Fruit fly (Drosophila melanogaster) whole organism, embryonic: ENCODE results near the gene sunz.
A peak's percentile ranks its signal among the peaks of the same experiment; 100 is the strongest.

Experiments
- Awh ChIP-seq: fragments of 200-800 bp; sonication (Bioruptor generic); IDR thresholded peaks from 2 replicates; pipeline ENCODE4, ENCODE4 v1.3.6; 2022; ENCODE audit warnings: missing biosample characterization, missing genetic modification characterization
- B-H2 ChIP-seq: fragments of 200-800 bp; sonication (Bioruptor generic); optimal IDR thresholded peaks from 2 replicates; lab custom pipeline; 2018; ENCODE audit warnings: missing biosample characterization, mild to moderate bottlenecking, missing genetic modification characterization
- CG12155 ChIP-seq: fragments of 200-800 bp; sonication (Bioruptor generic); optimal IDR thresholded peaks from 3 replicates; lab custom pipeline; 2016; ENCODE audit warnings: missing biosample characterization, missing genetic modification characterization
- CG12744 ChIP-seq: fragments of 200-800 bp; sonication (Bioruptor generic); optimal IDR thresholded peaks from 2 replicates; lab custom pipeline; 2016; ENCODE audit warnings: missing biosample characterization, missing genetic modification characterization
- CG13624 ChIP-seq: fragments of 200-800 bp; sonication (Bioruptor generic); optimal IDR thresholded peaks from 2 replicates; lab custom pipeline; 2016; ENCODE audit warnings: missing biosample characterization, missing genetic modification characterization
- CG14014 ChIP-seq: fragments of 200-800 bp; sonication (Bioruptor generic); IDR thresholded peaks from 2 replicates; pipeline ENCODE4 v1.3.6; 2022; ENCODE audit warnings: missing biosample characterization, missing genetic modification characterization
- CG14441 ChIP-seq: fragments of 200-800 bp; sonication (Bioruptor generic); IDR thresholded peaks from 2 replicates; pipeline ENCODE4 v1.3.6; 2022; ENCODE audit warnings: missing biosample characterization, missing genetic modification characterization
- CG14667 ChIP-seq: fragments of 200-800 bp; sonication (Bioruptor generic); IDR thresholded peaks from 2 replicates; pipeline ENCODE4 v1.3.6; 2022; ENCODE audit warnings: missing biosample characterization, missing genetic modification characterization
- CG15011 ChIP-seq: fragments of 200-800 bp; sonication (Bioruptor generic); optimal IDR thresholded peaks from 3 replicates; lab custom pipeline; 2018; ENCODE audit warnings: missing biosample characterization, mild to moderate bottlenecking, missing genetic modification characterization
- CG18476 ChIP-seq: fragments of 200-800 bp; sonication (Bioruptor generic); optimal IDR thresholded peaks from 2 replicates; lab custom pipeline; 2016; ENCODE audit warnings: missing biosample characterization, mild to moderate bottlenecking, missing genetic modification characterization
- CG4360 ChIP-seq: fragments of 200-800 bp; sonication (Bioruptor generic); IDR thresholded peaks from 2 replicates; pipeline ENCODE4 v1.3.6; 2022; ENCODE audit warnings: missing biosample characterization, missing genetic modification characterization
- CG4707 ChIP-seq: fragments of 200-800 bp; sonication (Bioruptor generic); optimal IDR thresholded peaks from 2 replicates; lab custom pipeline; 2018; ENCODE audit warnings: missing biosample characterization, mild to moderate bottlenecking, missing genetic modification characterization, moderate library complexity
- CG4854 ChIP-seq: fragments of 200-800 bp; sonication (Bioruptor generic); optimal IDR thresholded peaks from 2 replicates; lab custom pipeline; 2016; ENCODE audit warnings: missing biosample characterization, missing genetic modification characterization, inconsistent platforms
- CG5180 ChIP-seq: fragments of 200-800 bp; sonication (Bioruptor generic); optimal IDR thresholded peaks from 3 replicates; lab custom pipeline; 2017; ENCODE audit warnings: missing biosample characterization, missing genetic modification characterization, mild to moderate bottlenecking, moderate library complexity, missing genetic modification reagents
- CG7963 ChIP-seq: fragments of 200-800 bp; sonication (Bioruptor generic); IDR thresholded peaks from 3 replicates; pipeline ENCODE4 v1.3.6; 2022; ENCODE audit warnings: missing biosample characterization, missing genetic modification characterization; ENCODE audit not compliant: partially characterized antibody
- CG8281 ChIP-seq: fragments of 200-800 bp; sonication (Bioruptor generic); optimal IDR thresholded peaks from 2 replicates; lab custom pipeline; 2018; ENCODE audit warnings: missing biosample characterization, mild to moderate bottlenecking, missing genetic modification characterization, moderate library complexity
- D19B ChIP-seq: fragments of 200-800 bp; sonication (Bioruptor generic); optimal IDR thresholded peaks from 2 replicates; lab custom pipeline; 2017; ENCODE audit warnings: missing biosample characterization, mild to moderate bottlenecking, missing genetic modification characterization
- Doc2 ChIP-seq: fragments of 200-800 bp; sonication (Bioruptor generic); IDR thresholded peaks from 2 replicates; pipeline ENCODE4 v1.3.6; 2022; ENCODE audit warnings: missing biosample characterization, missing genetic modification characterization
- E2f2 ChIP-seq: fragments of 200-800 bp; sonication (Bioruptor generic); IDR thresholded peaks from 2 replicates; pipeline ENCODE4 v1.3.6; 2022; ENCODE audit warnings: missing biosample characterization, missing genetic modification characterization
- ERR ChIP-seq: fragments of 200-800 bp; sonication (Bioruptor generic); optimal IDR thresholded peaks from 2 replicates; lab custom pipeline; 2016; ENCODE audit warnings: missing biosample characterization, missing genetic modification characterization
- Fer1 ChIP-seq: fragments of 200-800 bp; sonication (Bioruptor generic); optimal IDR thresholded peaks from 2 replicates; lab custom pipeline; 2017; ENCODE audit warnings: missing biosample characterization, mild to moderate bottlenecking, missing genetic modification characterization
- Hand ChIP-seq: fragments of 200-800 bp; sonication (Bioruptor generic); optimal IDR thresholded peaks from 2 replicates; lab custom pipeline; 2017; ENCODE audit warnings: mild to moderate bottlenecking, missing biosample characterization, missing genetic modification reagents, missing genetic modification characterization
- Hr3 ChIP-seq: fragments of 200-800 bp; sonication (Bioruptor generic); optimal IDR thresholded peaks from 3 replicates; lab custom pipeline; 2016; ENCODE audit warnings: missing biosample characterization, missing genetic modification characterization
- Lhr ChIP-seq: fragments of 200-800 bp; sonication (Bioruptor generic); optimal IDR thresholded peaks from 3 replicates; lab custom pipeline; 2017; ENCODE audit warnings: mild to moderate bottlenecking, missing biosample characterization, missing genetic modification reagents, missing genetic modification characterization
- MESR4 ChIP-seq: fragments of 200-800 bp; sonication (Bioruptor generic); optimal IDR thresholded peaks from 2 replicates; lab custom pipeline; 2018; ENCODE audit warnings: missing biosample characterization, mild to moderate bottlenecking, missing genetic modification characterization, moderate library complexity
- Mes4 ChIP-seq: fragments of 200-800 bp; sonication (Bioruptor generic); optimal IDR thresholded peaks from 2 replicates; lab custom pipeline; 2016; ENCODE audit warnings: missing biosample characterization, missing genetic modification characterization
- NC2β ChIP-seq: fragments of 200-800 bp; sonication (Bioruptor generic); optimal IDR thresholded peaks from 2 replicates; lab custom pipeline; 2016; ENCODE audit warnings: missing biosample characterization, missing genetic modification characterization
- Oli ChIP-seq: fragments of 200-800 bp; sonication (Bioruptor generic); optimal IDR thresholded peaks from 2 replicates; lab custom pipeline; 2018; ENCODE audit warnings: missing biosample characterization, mild to moderate bottlenecking, missing genetic modification characterization, moderate library complexity
- Optix ChIP-seq: fragments of 200-800 bp; sonication (Bioruptor generic); IDR thresholded peaks from 3 replicates; pipeline ENCODE4 v1.3.6; 2022; ENCODE audit warnings: missing biosample characterization, missing genetic modification characterization
- Sin3A ChIP-seq: fragments of >200 bp; optimal IDR thresholded peaks from 2 replicates; lab custom pipeline; 2018
- Sox100B ChIP-seq: fragments of 200-800 bp; sonication (Bioruptor generic); optimal IDR thresholded peaks from 3 replicates; lab custom pipeline; 2018; ENCODE audit warnings: missing biosample characterization, mild to moderate bottlenecking, missing genetic modification characterization
- ac ChIP-seq: fragments of 200-800 bp; sonication (Bioruptor generic); optimal IDR thresholded peaks from 3 replicates; lab custom pipeline; 2017; ENCODE audit warnings: missing biosample characterization, mild to moderate bottlenecking, missing genetic modification characterization
- bsh ChIP-seq, 2 experiments: fragments of 200-800 bp; sonication (Bioruptor generic); optimal IDR thresholded peaks; 2 replicates each; lab custom pipeline; 2017 to 2018; ENCODE audit warnings: mild to moderate bottlenecking in 2 of 2, missing biosample characterization in 2 of 2, missing genetic modification characterization in 2 of 2, moderate library complexity in 1 of 2
- crc ChIP-seq: fragments of 200-800 bp; sonication (Bioruptor generic); optimal IDR thresholded peaks from 2 replicates; lab custom pipeline; 2016; ENCODE audit warnings: missing biosample characterization, missing genetic modification characterization
- da ChIP-seq: fragments of 200-800 bp; sonication (Bioruptor generic); optimal IDR thresholded peaks from 2 replicates; lab custom pipeline; 2016; ENCODE audit warnings: missing biosample characterization, missing genetic modification characterization
- dan ChIP-seq: fragments of 200-800 bp; sonication (Bioruptor generic); IDR thresholded peaks from 2 replicates; pipeline ENCODE4 v1.3.6; 2022; ENCODE audit warnings: missing biosample characterization, missing genetic modification characterization
- dati ChIP-seq: fragments of 200-800 bp; sonication (Bioruptor generic); IDR thresholded peaks from 2 replicates; pipeline ENCODE4 v1.3.6; 2022; ENCODE audit warnings: missing biosample characterization, missing genetic modification characterization
- dysf ChIP-seq: fragments of 200-800 bp; sonication (Bioruptor generic); IDR thresholded peaks from 3 replicates; pipeline ENCODE4 v1.3.6; 2022; ENCODE audit warnings: missing biosample characterization, missing genetic modification characterization
- ems ChIP-seq: fragments of 200-800 bp; sonication (Bioruptor generic); optimal IDR thresholded peaks from 3 replicates; lab custom pipeline; 2016; ENCODE audit warnings: missing biosample characterization, missing genetic modification characterization
- fru ChIP-seq: fragments of >200 bp; optimal IDR thresholded peaks from 2 replicates; lab custom pipeline; 2017
- gro ChIP-seq: fragments of 200-800 bp; sonication (Bioruptor generic); optimal IDR thresholded peaks from 2 replicates; lab custom pipeline; 2016; ENCODE audit warnings: missing biosample characterization, missing genetic modification characterization
- hkb ChIP-seq, 2 experiments: fragments of 200-800 bp in 1 of 2; fragments of >200 bp in 1 of 2; sonication (Bioruptor generic) in 1 of 2; IDR thresholded peaks in 1 of 2; optimal IDR thresholded peaks in 1 of 2; 2 replicates each; pipeline versions ENCODE4 v1.3.6 to Lab custom; 2017 to 2022; ENCODE audit warnings: missing biosample characterization in 1 of 2, missing genetic modification characterization in 1 of 2
- ind ChIP-seq: fragments of 200-800 bp; sonication (Bioruptor generic); optimal IDR thresholded peaks from 3 replicates; lab custom pipeline; 2016; ENCODE audit warnings: missing biosample characterization, missing genetic modification characterization
- inv ChIP-seq: fragments of 200-800 bp; sonication (Bioruptor generic); IDR thresholded peaks from 2 replicates; pipeline ENCODE4 v1.3.6; 2022; ENCODE audit warnings: missing biosample characterization, missing genetic modification characterization; ENCODE audit not compliant: partially characterized antibody
- jumu ChIP-seq: fragments of 200-800 bp; sonication (Bioruptor generic); optimal IDR thresholded peaks from 3 replicates; lab custom pipeline; 2016; ENCODE audit warnings: missing biosample characterization, missing genetic modification characterization
- pum ChIP-seq: fragments of 200-800 bp; sonication (Bioruptor generic); optimal IDR thresholded peaks from 2 replicates; lab custom pipeline; 2016; ENCODE audit warnings: missing biosample characterization, missing genetic modification characterization
- repo ChIP-seq: fragments of 200-800 bp; sonication (Bioruptor generic); optimal IDR thresholded peaks from 2 replicates; lab custom pipeline; 2016; ENCODE audit warnings: missing biosample characterization, missing genetic modification characterization
- run ChIP-seq: fragments of 200-800 bp; sonication (Bioruptor generic); optimal IDR thresholded peaks from 3 replicates; lab custom pipeline; 2018; ENCODE audit warnings: missing biosample characterization, mild to moderate bottlenecking, missing genetic modification characterization
- twi ChIP-seq: fragments of 200-800 bp; optimal IDR thresholded peaks from 2 replicates; lab custom pipeline; 2019; ENCODE audit warnings: missing biosample characterization, mild to moderate bottlenecking, missing genetic modification characterization, moderate library complexity
- zen2 ChIP-seq: fragments of 200-800 bp; sonication (Bioruptor generic); IDR thresholded peaks from 3 replicates; pipeline ENCODE4 v1.3.6; 2022; ENCODE audit warnings: missing biosample characterization, missing genetic modification characterization; ENCODE audit not compliant: partially characterized antibody

sunz gene

dm6 chr3R:6664371-6665116 lies 34.6 kb downstream of the sunz start (continued):
- TF ChIP-seq CG4707 (GFP tag; lab: Kevin White, UChicago): no peak
- TF ChIP-seq Sin3A: no peak
- no peak for TF ChIP-seq gro
- TF ChIP-seq D19B (GFP tag; lab: Kevin White, UChicago): no peak
- peak; percentile 70 for TF ChIP-seq ac
- TF ChIP-seq run (tag; lab: Kevin White, UChicago): no peak
- no peak for TF ChIP-seq CG14014
- TF ChIP-seq Sox100B: peak; percentile 27
- no peak for TF ChIP-seq ERR
- TF ChIP-seq zen2 (GFP tag; lab: Robert Waterston, UW): no peak
- TF ChIP-seq CG14667 (GFP tag; lab: Robert Waterston, UW): no peak
- no peak for TF ChIP-seq ind (GFP tag; lab: Kevin White, UChicago)
- TF ChIP-seq E2f2 (GFP tag; lab: Robert Waterston, UW): peak; percentile 66
- TF ChIP-seq Fer1 (GFP tag; lab: Kevin White, UChicago): no peak
- 0 out of 3 replicates have a peak, but pooled peaks have one; percentile 15 for TF ChIP-seq CG7963
- TF ChIP-seq crc (GFP tag; lab: Kevin White, UChicago): no peak
- no peak for TF ChIP-seq CG15011 (GFP tag; lab: Kevin White, UChicago)
- TF ChIP-seq dati (GFP tag; lab: Robert Waterston, UW): no peak
- TF ChIP-seq CG4360 (GFP tag; lab: Robert Waterston, UW): peak; percentile 48; the same call in 1 of the 2 replicates
- TF ChIP-seq CG13624 (GFP tag; lab: Kevin White, UChicago): no peak
- no peak for TF ChIP-seq dan (GFP tag; lab: Robert Waterston, UW)
- no peak for TF ChIP-seq CG8281
- TF ChIP-seq pum (GFP tag; lab: Kevin White, UChicago): no peak
- no peak for TF ChIP-seq CG12155 (GFP tag; lab: Kevin White, UChicago)
- peak; percentile 87 for TF ChIP-seq CG5180
- no peak for TF ChIP-seq jumu (GFP tag; lab: Kevin White, UChicago)
- TF ChIP-seq twi (tag; lab: Kevin White, UChicago): no peak
- TF ChIP-seq CG4854 (GFP tag; lab: Kevin White, UChicago): no peak
- no peak for TF ChIP-seq inv (GFP tag; lab: Robert Waterston, UW)
- TF ChIP-seq da (GFP tag; lab: Kevin White, UChicago): no peak
- no peak for TF ChIP-seq Doc2 (GFP tag; lab: Robert Waterston, UW)
- no peak for TF ChIP-seq Hand
- peak; percentile 10 for TF ChIP-seq NC2β (GFP tag; lab: Kevin White, UChicago)
- no peak for TF ChIP-seq Mes4
- TF ChIP-seq Lhr (GFP tag; lab: Kevin White, UChicago): peak; percentile 3
- no peak for TF ChIP-seq repo (GFP tag; lab: Kevin White, UChicago)
- no peak for TF ChIP-seq Optix (GFP tag; lab: Robert Waterston, UW)
- no peak for TF ChIP-seq Awh (GFP tag; lab: Robert Waterston, UW)
- TF ChIP-seq CG14441 (GFP tag; lab: Robert Waterston, UW): no peak
- no peak for TF ChIP-seq fru (lab: Kevin White, UChicago)
- no peak for TF ChIP-seq MESR4 (GFP tag; lab: Kevin White, UChicago)
- TF ChIP-seq CG12744: no peak
- TF ChIP-seq hkb (optimal IDR thresholded peaks at IDR 0.05; lab: Kevin White, UChicago): no peak
- TF ChIP-seq hkb (GFP tag; IDR thresholded peaks at IDR 0.05; lab: Robert Waterston, UW): no peak
- TF ChIP-seq B-H2 (GFP tag; lab: Kevin White, UChicago): no peak
- TF ChIP-seq bsh (GFP tag; optimal IDR thresholded peaks at IDR 0.05; lab: Kevin White, UChicago): peak in 1 of 2 experiments; percentile 51
- peak; percentile 37 for TF ChIP-seq Oli
- TF ChIP-seq ems (GFP tag; lab: Kevin White, UChicago): no peak
- TF ChIP-seq Hr3 (GFP tag; lab: Kevin White, UChicago): no peak
- no peak for TF ChIP-seq CG18476 (GFP tag; lab: Kevin White, UChicago)
- TF ChIP-seq dysf (GFP tag; lab: Robert Waterston, UW): no peak
